Fruit fly (Drosophila melanogaster) whole organism, embryonic: ENCODE results near the gene vers.

Experiments used
- CG12219 ChIP-seq: fragments of 200-800 bp; sonication (Bioruptor generic); optimal IDR thresholded peaks from 3 replicates; lab custom pipeline; 2018; ENCODE audit warnings: missing biosample characterization, mild to moderate bottlenecking, missing genetic modification characterization
- CG1832 ChIP-seq: fragments of 200-800 bp; sonication (Bioruptor generic); optimal IDR thresholded peaks from 2 replicates; lab custom pipeline; 2017; ENCODE audit warnings: missing biosample characterization, mild to moderate bottlenecking, missing genetic modification characterization, inconsistent platforms
- D ChIP-seq, 2 experiments: fragments of 200-800 bp in 1 of 2; fragments of >200 bp in 1 of 2; sonication (Bioruptor generic) in 1 of 2; optimal IDR thresholded peaks; 2 replicates in 1 of 2; 3 replicates in 1 of 2; lab custom pipeline; 2017; ENCODE audit warnings: mild to moderate bottlenecking in 1 of 2, missing biosample characterization in 1 of 2, missing genetic modification characterization in 1 of 2, missing genetic modification reagents in 1 of 2
- MBD-R2 ChIP-seq: fragments of 200-800 bp; sonication (Bioruptor generic); IDR thresholded peaks from 2 replicates; pipeline ENCODE4 v1.3.6; 2022; ENCODE audit warnings: missing biosample characterization, missing genetic modification characterization
- ab ChIP-seq: fragments of 200-800 bp; sonication (Bioruptor generic); optimal IDR thresholded peaks from 2 replicates; lab custom pipeline; 2016; ENCODE audit warnings: missing biosample characterization, missing genetic modification characterization
- az2 ChIP-seq: fragments of 200-800 bp; sonication (Bioruptor generic); optimal IDR thresholded peaks from 3 replicates; lab custom pipeline; 2016; ENCODE audit warnings: missing biosample characterization, missing genetic modification characterization
- run ChIP-seq: fragments of 200-800 bp; sonication (Bioruptor generic); optimal IDR thresholded peaks from 3 replicates; lab custom pipeline; 2018; ENCODE audit warnings: missing biosample characterization, mild to moderate bottlenecking, missing genetic modification characterization
- sisA ChIP-seq: fragments of 200-800 bp; sonication (Bioruptor generic); IDR thresholded peaks from 2 replicates; pipeline ENCODE4 v1.3.6; 2022; ENCODE audit warnings: missing biosample characterization, missing genetic modification characterization

dm6 chr3L:12085691-12086078 is 30.2 kb upstream of the vers start:
- TF ChIP-seq D (optimal IDR thresholded peaks at IDR 0.05; lab: Kevin White, UChicago) (no peak), D (GFP tag; optimal IDR thresholded peaks at IDR 0.05; lab: Kevin White, UChicago) (no peak), CG1832 (no peak), ab (GFP tag; lab: Kevin White, UChicago) (no peak), MBD-R2 (no peak), sisA (GFP tag; lab: Robert Waterston, UW) (no peak), az2 (GFP tag; lab: Kevin White, UChicago) (no peak), CG12219 (GFP tag; lab: Kevin White, UChicago) (no peak), run (no peak)
